Worm (Caenorhabditis elegans) whole organism, L1 larva: ENCODE data around the gene R03G5.6.

ENCODE experiments used
- blmp-1 ChIP-seq: fragments of 150-350 bp; optimal IDR thresholded peaks from 2 replicates; lab custom pipeline; 2014; ENCODE audit warnings: missing biosample characterization, missing genetic modification characterization
- ceh-82 ChIP-seq, 3 experiments: fragments of 150-350 bp in 1 of 3; sonication (generic microtip) in 2 of 3; optimal IDR thresholded peaks; 2 replicates each; lab custom pipeline; 2014 to 2017; ENCODE audit warnings: missing biosample characterization in 3 of 3, missing genetic modification characterization in 3 of 3
- ces-1 ChIP-seq: fragments of 150-350 bp; optimal IDR thresholded peaks from 2 replicates; lab custom pipeline; 2014; ENCODE audit warnings: missing biosample characterization, missing genetic modification reagents, missing genetic modification characterization
- efl-1 ChIP-seq, 4 experiments: fragments of 150-350 bp; optimal IDR thresholded peaks in 3 of 4; peaks in 1 of 4; 1 replicate in 1 of 4; 2 replicates in 3 of 4; lab custom pipeline; 2014; ENCODE audit warnings: missing biosample characterization in 2 of 4, missing genetic modification characterization in 2 of 4, missing genetic modification reagents in 2 of 4
- egl-13 ChIP-seq: sonication (generic microtip); optimal IDR thresholded peaks from 2 replicates; lab custom pipeline; 2016; ENCODE audit warnings: missing genotype, missing genetic modification reagents, missing genetic modification characterization, missing compliant biosample characterization
- elt-2 ChIP-seq: sonication (generic microtip); optimal IDR thresholded peaks from 2 replicates; lab custom pipeline; 2016; ENCODE audit warnings: missing genetic modification characterization, mild to moderate bottlenecking, inconsistent platforms, missing compliant biosample characterization, missing genetic modification reagents
- fkh-8 ChIP-seq: sonication (generic microtip); optimal IDR thresholded peaks from 2 replicates; lab custom pipeline; 2016; ENCODE audit warnings: mild to moderate bottlenecking, missing genetic modification characterization, missing compliant biosample characterization
- nhr-12 ChIP-seq: sonication (generic microtip); optimal IDR thresholded peaks from 2 replicates; lab custom pipeline; 2017; ENCODE audit warnings: missing biosample characterization, missing genetic modification characterization
- nhr-237 ChIP-seq: fragments of 150-350 bp; optimal IDR thresholded peaks from 2 replicates; lab custom pipeline; 2014; ENCODE audit warnings: missing biosample characterization, missing genetic modification characterization
- nhr-47 ChIP-seq: sonication (generic microtip); optimal IDR thresholded peaks from 2 replicates; lab custom pipeline; 2016; ENCODE audit warnings: mild to moderate bottlenecking, missing genetic modification characterization, moderate library complexity, missing compliant biosample characterization
- skn-1 ChIP-seq: fragments of 150-350 bp; optimal IDR thresholded peaks from 2 replicates; lab custom pipeline; 2014; ENCODE audit warnings: missing biosample characterization, missing genetic modification characterization
- snpc-4 ChIP-seq: fragments of 150-350 bp; optimal IDR thresholded peaks from 2 replicates; lab custom pipeline; 2014; ENCODE audit warnings: missing biosample characterization, missing genetic modification characterization
- ztf-4 ChIP-seq: fragments of 150-350 bp; optimal IDR thresholded peaks from 2 replicates; lab custom pipeline; 2014; ENCODE audit warnings: missing biosample characterization, missing genetic modification characterization

DNA sequence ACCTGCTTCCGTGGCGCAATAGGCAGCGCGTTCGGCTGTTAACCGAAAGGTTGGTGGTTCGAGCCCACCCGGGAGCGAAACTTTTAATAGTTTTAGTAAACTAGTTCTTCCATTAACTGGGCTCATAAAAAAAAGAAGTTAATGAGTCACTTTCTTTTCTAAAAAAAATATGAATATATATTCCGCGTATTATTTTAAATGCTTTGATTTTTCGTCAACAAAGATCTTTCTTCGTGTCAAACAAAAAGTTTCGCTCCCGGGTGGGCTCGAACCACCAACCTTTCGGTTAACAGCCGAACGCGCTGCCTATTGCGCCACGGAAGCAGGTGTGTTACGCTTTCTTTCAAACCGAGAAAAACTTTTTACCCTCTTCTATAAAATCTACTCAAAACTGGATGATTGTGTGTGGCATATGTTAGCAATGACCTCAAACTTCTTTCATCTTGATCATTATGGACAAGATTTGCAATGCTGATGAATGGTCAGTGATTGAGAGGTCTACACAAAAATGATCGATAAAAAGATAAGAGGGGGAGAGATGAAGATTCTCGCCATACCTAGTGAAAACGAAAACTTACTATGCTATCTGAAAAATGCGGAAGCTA lies 42.9 kb downstream of the R03G5.6 start:
- TF ChIP-seq nhr-47 (tag; lab: Kevin White, UChicago): peak; percentile 53
- TF ChIP-seq snpc-4 (tag; lab: Kevin White, UChicago): no peak
- TF ChIP-seq elt-2: no peak
- peak in 1 of 2 experiments; percentile 18 for TF ChIP-seq efl-1 (optimal IDR thresholded peaks at IDR 0.05; lab: Kevin White, UChicago)
- TF ChIP-seq efl-1 (GFP tag; optimal IDR thresholded peaks at IDR 0.05 in 1 of 2; lab: Kevin White, UChicago): peak in 1 of 2 experiments; percentile 89
- no peak for TF ChIP-seq skn-1 (tag; lab: Kevin White, UChicago)
- TF ChIP-seq ceh-82 (tag; optimal IDR thresholded peaks at IDR 0.05; lab: Kevin White, UChicago): no peak
- no peak for TF ChIP-seq ces-1 (GFP tag; lab: Kevin White, UChicago)
- TF ChIP-seq blmp-1 (tag; lab: Kevin White, UChicago): peak; percentile 80
- TF ChIP-seq nhr-12: no peak
- TF ChIP-seq fkh-8 (tag; lab: Kevin White, UChicago): no peak
- TF ChIP-seq nhr-237 (tag; lab: Kevin White, UChicago): no peak
- TF ChIP-seq egl-13 (tag; lab: Kevin White, UChicago): no peak
- no peak for TF ChIP-seq ztf-4 (tag; lab: Kevin White, UChicago)
